Worm (Caenorhabditis elegans): ENCODE measurements around the gene nmur-3.

DNA sequence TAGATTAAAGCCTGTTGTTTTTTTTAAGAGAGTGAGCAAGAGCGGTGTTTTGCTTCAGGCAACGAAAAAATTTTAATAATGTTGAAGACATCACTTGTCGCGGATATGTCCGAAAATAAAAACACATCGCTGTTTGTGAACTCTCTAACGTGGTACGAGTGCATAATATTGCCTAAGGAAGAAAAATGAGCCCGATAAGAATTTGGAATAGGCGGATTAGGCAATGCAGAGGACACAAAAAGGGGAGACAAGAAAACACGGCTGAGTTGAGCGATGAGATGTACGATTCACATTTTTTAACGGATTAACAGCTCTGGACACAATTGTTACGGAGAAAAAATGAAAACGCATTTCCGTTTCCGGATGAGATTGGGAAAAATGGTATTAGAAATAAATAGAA, 38.9 kb upstream of the nmur-3 start:
- TF ChIP-seq flt-1 (GFP tag; IDR thresholded peaks at IDR 0.05) (no peak), klf-2 (GFP tag; conservative IDR thresholded peaks at IDR 0.05) (no peak), med-1 (GFP tag; optimal IDR thresholded peaks at IDR 0.05; ENCODE audit: insufficient read depth) (no peak), ztf-23 (GFP tag; IDR thresholded peaks at IDR 0.05) (no peak)
